Fruit fly (Drosophila melanogaster) whole organism, pupa: ENCODE measurements around the gene Tpst.

Experiments used
- CG8159 ChIP-seq: fragments of 200-800 bp; sonication (Bioruptor generic); optimal IDR thresholded peaks from 3 replicates; lab custom pipeline; 2018; ENCODE audit warnings: missing biosample characterization, mild to moderate bottlenecking, missing genetic modification characterization, moderate library complexity
- CG9948 ChIP-seq: fragments of 200-800 bp; sonication (Bioruptor generic); optimal IDR thresholded peaks from 2 replicates; lab custom pipeline; 2018; ENCODE audit warnings: missing biosample characterization, mild to moderate bottlenecking, missing genetic modification characterization, moderate library complexity
- EcR ChIP-seq: fragments of 200-800 bp; sonication (Bioruptor generic); optimal IDR thresholded peaks from 3 replicates; lab custom pipeline; 2019; ENCODE audit warnings: missing biosample characterization, missing genetic modification characterization, mild to moderate bottlenecking, moderate library complexity, missing genetic modification reagents
- Ets98B ChIP-seq: fragments of 200-800 bp; sonication (Bioruptor generic); IDR thresholded peaks from 2 replicates; pipeline ENCODE4 v1.3.6; 2022; ENCODE audit warnings: missing biosample characterization, missing genetic modification characterization
- gl ChIP-seq: fragments of 200-800 bp; sonication (Bioruptor generic); optimal IDR thresholded peaks from 2 replicates; lab custom pipeline; 2018; ENCODE audit warnings: missing biosample characterization, mild to moderate bottlenecking, missing genetic modification characterization

DNA sequence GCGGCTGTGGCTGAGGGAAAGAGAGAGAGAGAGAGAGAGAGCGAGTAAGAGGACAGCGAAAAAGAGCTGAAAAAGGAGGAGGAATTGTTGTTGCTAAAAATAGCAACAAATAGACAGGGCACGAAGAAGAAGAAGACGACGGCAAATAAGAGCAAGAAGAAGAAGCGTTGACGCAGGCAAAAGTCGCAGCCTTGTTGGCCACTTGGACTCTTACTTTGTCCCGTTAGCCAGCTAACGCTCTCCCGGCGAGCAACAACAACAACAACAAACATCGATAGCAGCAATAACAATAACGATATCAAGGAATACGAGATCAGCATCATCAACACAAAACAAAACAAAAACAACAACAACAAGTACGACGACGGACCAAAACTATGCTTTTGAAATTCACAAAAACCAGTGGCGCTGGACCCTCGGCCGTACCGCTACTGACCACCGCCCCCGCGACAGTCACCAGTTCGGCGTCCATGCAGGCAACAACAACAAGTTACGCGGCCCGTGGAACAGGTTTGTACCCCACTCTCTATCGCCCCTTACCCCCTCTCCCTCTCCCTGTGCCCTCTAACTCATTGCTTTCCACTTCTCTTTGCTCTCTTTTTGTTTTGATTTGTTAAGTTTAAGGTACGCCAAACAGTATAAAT lies 61.6 kb downstream of the Tpst start:
- TF ChIP-seq Ets98B (no peak), gl (no peak), EcR (GFP tag; lab: Kevin White, UChicago) (no peak), CG9948 (tag; lab: Kevin White, UChicago) (no peak), CG8159 (tag; lab: Kevin White, UChicago) (no peak)
